Worm (Caenorhabditis elegans) whole organism, young adult: Measurements from ENCODE around the gene nhr-286.

Experiments
- Y95B8A.8 ChIP-seq: fragments of 200-800 bp; sonication (Bioruptor generic); IDR thresholded peaks from 2 replicates; pipeline ENCODE4 v1.3.6; 2022; ENCODE audit warnings: missing genetic modification reagents, missing genetic modification characterization, missing compliant biosample characterization
- nhr-27 ChIP-seq: fragments of 200-800 bp; sonication (Bioruptor generic); optimal IDR thresholded peaks from 2 replicates; lab custom pipeline; 2018; ENCODE audit warnings: mild to moderate bottlenecking, missing genetic modification characterization, moderate library complexity, missing compliant biosample characterization

ce11 chrV:7136859-7137258 lies 45.4 kb upstream of the nhr-286 start:
- TF ChIP-seq nhr-27 (tag; lab: Kevin White, UChicago) = no peak
- TF ChIP-seq Y95B8A.8 (GFP tag; lab: Robert Waterston, UW) = no peak
